Fruit fly (Drosophila melanogaster) S2 (cell line): ENCODE measurements around the gene CG2157.

ENCODE experiments used
- CG8478 ChIP-seq: fragments of >200 bp; optimal IDR thresholded peaks from 2 replicates; lab custom pipeline; 2018
- CTCF ChIP-seq, 2 experiments: fragments of >200 bp; optimal IDR thresholded peaks; 2 replicates each; lab custom pipeline; 2018

DNA sequence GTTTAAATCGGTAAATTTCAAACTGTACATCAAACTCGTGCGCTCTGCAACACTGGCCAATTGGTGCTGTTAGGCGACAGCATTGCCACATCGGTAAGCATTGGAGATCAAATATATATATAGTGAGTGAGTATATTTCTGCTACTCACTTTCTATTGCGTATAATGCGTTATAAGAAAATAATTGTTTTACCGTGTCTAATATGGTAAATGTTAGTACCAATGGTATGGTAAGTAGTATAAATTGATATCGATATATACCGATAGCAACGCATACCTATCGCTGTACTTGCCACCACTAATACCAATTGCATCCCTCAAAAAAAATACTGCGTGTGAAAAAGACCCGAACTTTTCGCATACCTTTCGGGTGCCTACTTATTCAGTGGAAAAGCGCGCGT is 11.7 kb upstream of the CG2157 start, which contains the start of the genes sofe and CG2186:
- TF ChIP-seq CG8478, result no peak
- TF ChIP-seq CTCF (optimal IDR thresholded peaks at IDR 0.05; lab: Kevin White, UChicago), result peak in 1 of 2 experiments; percentile 23
